Worm (Caenorhabditis elegans): ENCODE data around the gene Y22D7AL.6.

Gene Y22D7AL.6

DNA sequence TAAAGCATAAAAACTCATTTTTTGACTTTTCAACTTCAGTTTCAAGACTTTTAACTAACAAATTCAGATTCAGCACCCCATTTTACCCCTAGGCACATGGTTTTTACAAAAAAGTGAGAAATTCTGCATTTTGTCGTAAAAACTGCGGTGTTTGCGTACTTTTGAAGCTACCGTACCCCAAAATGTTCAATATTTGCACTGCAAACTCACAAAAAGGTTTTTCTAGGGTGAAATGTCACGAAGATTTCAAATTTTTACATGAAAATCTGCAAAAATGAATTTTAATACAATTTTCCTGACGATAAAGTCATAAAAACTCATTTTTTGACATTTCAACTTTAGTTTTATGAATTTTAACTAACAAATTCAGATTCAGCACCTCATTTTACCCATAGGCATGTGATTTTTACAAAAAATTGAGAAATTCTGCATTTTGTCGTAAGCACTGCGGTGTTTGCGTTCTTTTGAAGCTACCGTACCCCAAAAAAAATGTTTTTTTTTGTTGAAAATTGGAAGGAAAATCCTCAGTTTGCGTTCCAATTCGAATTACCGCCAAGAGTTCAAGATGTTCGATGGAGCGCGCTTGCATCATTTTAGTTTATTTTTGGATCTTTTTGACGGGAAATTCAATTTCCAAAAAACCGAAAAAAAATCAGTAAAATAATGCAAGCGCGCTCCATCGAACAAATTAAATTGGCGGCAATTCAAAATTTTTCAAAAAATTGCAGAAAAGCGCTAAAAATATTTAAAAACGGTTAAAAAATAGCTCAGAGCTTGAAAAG is 11.7 kb downstream of the Y22D7AL.6 start:
- TF ChIP-seq ceh-83 (GFP tag; optimal IDR thresholded peaks at IDR 0.05), result no peak
- TF ChIP-seq lsy-2 (tag; optimal IDR thresholded peaks at IDR 0.05), result peak; percentile 62

DNA sequence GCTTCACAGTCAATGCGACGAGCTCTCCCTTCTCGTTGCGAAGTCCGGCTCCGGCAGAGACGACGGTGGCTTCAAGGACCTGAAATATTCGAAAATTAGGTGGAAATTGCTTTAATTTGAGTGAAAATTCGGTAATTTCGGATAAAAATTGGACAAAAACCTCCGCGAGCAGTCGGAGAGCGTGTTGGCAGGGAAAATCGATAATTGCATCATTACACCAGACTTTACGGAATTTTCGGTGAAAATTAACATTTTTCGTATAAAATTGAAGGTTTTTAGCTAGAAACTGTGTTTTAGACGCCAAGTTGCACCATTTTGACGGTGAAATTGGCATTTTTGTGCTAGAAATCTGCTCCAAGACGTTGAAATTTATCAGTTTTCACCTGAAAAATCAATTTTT is 13.6 kb downstream of the Y22D7AL.6 start:
- no peak for TF ChIP-seq elt-3 (tag; optimal IDR thresholded peaks at IDR 0.05)
- no peak for TF ChIP-seq snpc-4 (tag; optimal IDR thresholded peaks at IDR 0.05)
- no peak for TF ChIP-seq blmp-1 (tag; optimal IDR thresholded peaks at IDR 0.05)

DNA sequence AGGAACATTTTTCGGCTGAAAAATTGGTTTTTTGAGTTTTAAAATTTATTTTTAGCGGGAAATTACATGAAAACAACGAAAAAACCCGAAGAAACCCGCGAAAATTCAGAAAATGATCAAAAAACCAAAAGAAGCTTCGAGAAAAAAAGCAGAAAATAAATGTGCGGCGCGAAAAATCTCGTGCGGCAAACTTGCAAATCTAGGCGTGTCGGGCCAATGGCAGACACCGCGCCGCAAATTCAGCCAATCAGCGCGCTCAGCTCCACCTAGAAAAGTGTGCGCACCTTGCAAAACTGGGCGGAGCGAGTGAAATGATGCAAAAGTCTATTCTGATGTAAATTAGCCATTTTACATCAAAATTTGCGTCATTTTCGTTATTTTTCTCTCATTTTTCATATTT is 14.2 kb downstream of the Y22D7AL.6 start, which contains the start of gene Y22D7AL.10:
Gene Y22D7AL.10, minus strand, starts transcription at position 15 of the 400 bp plus-strand sequence.
- TF ChIP-seq unc-39 (tag; optimal IDR thresholded peaks at IDR 0.05) (peak; percentile 7), cnd-1 (tag; optimal IDR thresholded peaks at IDR 0.05) (peak; percentile 84), unc-120 (tag; optimal IDR thresholded peaks at IDR 0.05; ENCODE audit: poor library complexity, severe bottlenecking) (peak; percentile 88), elt-3 (tag; optimal IDR thresholded peaks at IDR 0.05) (no peak), ceh-39 (tag; optimal IDR thresholded peaks at IDR 0.05) (peak; percentile 88), mep-1 (tag; optimal IDR thresholded peaks at IDR 0.05) (peak; percentile 97), unc-62 (GFP tag; optimal IDR thresholded peaks at IDR 0.05) (peak; percentile 49), drap-1 (GFP tag; optimal IDR thresholded peaks at IDR 0.05) (peak; percentile 89), lin-32 (GFP tag; optimal IDR thresholded peaks at IDR 0.05) (peak; percentile 13), nhr-28 (tag; optimal IDR thresholded peaks at IDR 0.05) (no peak), zip-8 (tag; optimal IDR thresholded peaks at IDR 0.05) (no peak), nhr-12 (tag; optimal IDR thresholded peaks at IDR 0.05) (peak; percentile 81), pha-4 (tag; optimal IDR thresholded peaks at IDR 0.05) (peak; percentile 91), nhr-237 (tag; optimal IDR thresholded peaks at IDR 0.05) (peak; percentile 93), nhr-76 (tag; optimal IDR thresholded peaks at IDR 0.05) (peak; percentile 74), mab-5 (tag; optimal IDR thresholded peaks at IDR 0.05) (peak; percentile 88), lin-13 (tag; optimal IDR thresholded peaks at IDR 0.05) (peak; percentile 99), ham-2 (GFP tag; optimal IDR thresholded peaks at IDR 0.05) (peak; percentile 80), ces-1 (GFP tag; optimal IDR thresholded peaks at IDR 0.05) (peak; percentile 90), ceh-43 (GFP tag; optimal IDR thresholded peaks at IDR 0.05) (peak; percentile 87), elt-1 (tag; optimal IDR thresholded peaks at IDR 0.05; ENCODE audit: borderline replicate concordance, insufficient read depth) (peak; percentile 62), bed-3 (GFP tag; optimal IDR thresholded peaks at IDR 0.05) (peak; percentile 77), M03D4.4 (tag; optimal IDR thresholded peaks at IDR 0.05) (peak; percentile 90), tbx-8 (GFP tag; optimal IDR thresholded peaks at IDR 0.05) (peak; percentile 80), mls-2 (tag; optimal IDR thresholded peaks at IDR 0.05) (peak; percentile 92), blmp-1 (tag; optimal IDR thresholded peaks at IDR 0.05) (peak; percentile 85), lsy-2 (tag; optimal IDR thresholded peaks at IDR 0.05) (peak; percentile 94), hlh-1 (tag; optimal IDR thresholded peaks at IDR 0.05) (peak; percentile 63), ztf-11 (tag; optimal IDR thresholded peaks at IDR 0.05) (peak; percentile 90), sptf-1 (tag; optimal IDR thresholded peaks at IDR 0.05) (peak; percentile 96), nhr-2 (tag; optimal IDR thresholded peaks at IDR 0.05) (peak; percentile 61), flh-1 (GFP tag; optimal IDR thresholded peaks at IDR 0.05) (peak; percentile 30), ceh-83 (GFP tag; optimal IDR thresholded peaks at IDR 0.05) (peak; percentile 84), sem-2 (GFP tag; optimal IDR thresholded peaks at IDR 0.05) (peak; percentile 65), snpc-4 (tag; optimal IDR thresholded peaks at IDR 0.05) (no peak)

DNA sequence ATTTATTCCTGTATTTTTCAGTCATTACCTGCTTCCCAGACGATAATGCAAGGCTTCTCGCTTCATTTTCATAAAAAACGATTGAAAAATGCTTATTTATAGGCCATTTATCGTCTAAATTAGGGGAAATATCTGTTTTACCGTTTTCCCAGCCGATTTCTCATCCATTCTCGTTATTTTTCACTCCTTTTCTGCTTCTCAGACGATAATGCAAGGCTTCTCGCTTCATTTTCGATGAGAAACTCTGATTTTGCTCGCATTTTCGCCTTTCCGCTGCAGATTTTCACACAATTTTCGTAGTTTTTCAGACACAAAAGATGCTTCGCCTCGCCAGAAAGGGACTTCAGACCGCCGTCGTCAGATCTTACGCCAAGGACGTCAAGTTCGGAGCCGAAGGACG is 14.7 kb downstream of the Y22D7AL.6 start, which contains the start of gene hsp-60:
Gene hsp-60, plus strand, starts transcription at position 301 of the 400 bp plus-strand sequence.
- TF ChIP-seq unc-62 (GFP tag; optimal IDR thresholded peaks at IDR 0.05) (no peak), M03D4.4 (tag; optimal IDR thresholded peaks at IDR 0.05) (no peak), flh-1 (GFP tag; optimal IDR thresholded peaks at IDR 0.05) (no peak), cnd-1 (tag; optimal IDR thresholded peaks at IDR 0.05) (no peak), mls-2 (tag; optimal IDR thresholded peaks at IDR 0.05) (no peak), ces-1 (GFP tag; optimal IDR thresholded peaks at IDR 0.05) (no peak), sem-2 (GFP tag; optimal IDR thresholded peaks at IDR 0.05) (no peak), mep-1 (tag; optimal IDR thresholded peaks at IDR 0.05) (no peak), nhr-12 (tag; optimal IDR thresholded peaks at IDR 0.05) (no peak), nhr-2 (tag; optimal IDR thresholded peaks at IDR 0.05) (no peak), lsy-2 (tag; optimal IDR thresholded peaks at IDR 0.05) (no peak), zip-8 (tag; optimal IDR thresholded peaks at IDR 0.05) (no peak), mab-5 (tag; optimal IDR thresholded peaks at IDR 0.05) (no peak), unc-39 (tag; optimal IDR thresholded peaks at IDR 0.05) (no peak), drap-1 (GFP tag; optimal IDR thresholded peaks at IDR 0.05) (no peak), lin-13 (tag; optimal IDR thresholded peaks at IDR 0.05) (no peak), nhr-76 (tag; optimal IDR thresholded peaks at IDR 0.05) (no peak), ham-2 (GFP tag; optimal IDR thresholded peaks at IDR 0.05) (no peak), pha-4 (tag; optimal IDR thresholded peaks at IDR 0.05) (no peak)
